Worm (Caenorhabditis elegans): ENCODE measurements around the gene T01D3.1.

Gene T01D3.1

ce11 chrV:13657291-13657690 is 32.4 kb upstream of the T01D3.1 start (continued):
- no peak for TF ChIP-seq lsl-1 (GFP tag; optimal IDR thresholded peaks at IDR 0.05)
- no peak for TF ChIP-seq F55B11.4 (tag; optimal IDR thresholded peaks at IDR 0.05; ENCODE audit: borderline replicate concordance, insufficient read depth)
- peak; percentile 62 for TF ChIP-seq atf-7 (tag; optimal IDR thresholded peaks at IDR 0.05)
- TF ChIP-seq nhr-80 (tag; optimal IDR thresholded peaks at IDR 0.05): peak; percentile 73
- TF ChIP-seq lin-26 (GFP tag; IDR thresholded peaks at IDR 0.05): peak; percentile 40

- TF ChIP-seq madf-6 (GFP tag; IDR thresholded peaks at IDR 0.05): 0 out of 2 replicates have a peak, but pooled peaks have one; percentile 12
- TF ChIP-seq B0019.2 (GFP tag; conservative IDR thresholded peaks at IDR 0.05): 0 out of 2 replicates have a peak, but pooled peaks have one; percentile 12
- peak; percentile 59 for TF ChIP-seq unc-62 (GFP tag; optimal IDR thresholded peaks at IDR 0.05)
- no peak for TF ChIP-seq snpc-1.3 (tag; optimal IDR thresholded peaks at IDR 0.05; ENCODE audit: insufficient read depth)
- TF ChIP-seq lin-35 (GFP tag; optimal IDR thresholded peaks at IDR 0.05): peak in 1 of 3 experiments; percentile 9
- TF ChIP-seq pha-4 (tag; optimal IDR thresholded peaks at IDR 0.05): no peak
- 0 out of 2 replicates have a peak, but pooled peaks have one; percentile 50 for TF ChIP-seq madf-3 (GFP tag; IDR thresholded peaks at IDR 0.05)
These were observed 31.8 kb upstream of the T01D3.1 start for ce11 chrV:13657841-13658338.

- TF ChIP-seq ceh-58 (GFP tag; IDR thresholded peaks at IDR 0.05) (no peak), pha-4 (tag; optimal IDR thresholded peaks at IDR 0.05) (no peak), ceh-27 (GFP tag; optimal IDR thresholded peaks at IDR 0.05) (peak; percentile 18), Y79H2A.3 (GFP tag; conservative IDR thresholded peaks at IDR 0.05) (no peak), ekl-4 (GFP tag; IDR thresholded peaks at IDR 0.05) (peak; percentile 66), hrde-1 (tag; optimal IDR thresholded peaks at IDR 0.05; ENCODE audit: borderline replicate concordance) (no peak), attf-6 (GFP tag; IDR thresholded peaks at IDR 0.05) (no peak), bed-1 (GFP tag; IDR thresholded peaks at IDR 0.05) (no peak), Y56A3A.18 (GFP tag; IDR thresholded peaks at IDR 0.05) (no peak; the same call in 1 of the 2 replicates), hmg-20 (GFP tag; IDR thresholded peaks at IDR 0.05) (no peak), let-526 (GFP tag; IDR thresholded peaks at IDR 0.05) (peak; percentile 94), sptf-2 (GFP tag; optimal IDR thresholded peaks at IDR 0.05) (no peak), B0019.2 (GFP tag; conservative IDR thresholded peaks at IDR 0.05) (no peak), die-1 (tag; optimal IDR thresholded peaks at IDR 0.05) (peak; percentile 71), snpc-1.3 (tag; optimal IDR thresholded peaks at IDR 0.05; ENCODE audit: insufficient read depth) (no peak), ztf-18 (tag; optimal IDR thresholded peaks at IDR 0.05) (peak; percentile 24), nfya-2 (GFP tag; IDR thresholded peaks at IDR 0.05) (no peak), F49E8.2 (tag; optimal IDR thresholded peaks at IDR 0.05; ENCODE audit: insufficient read depth) (no peak), fkh-3 (tag; optimal IDR thresholded peaks at IDR 0.05) (no peak), lir-1 (GFP tag; conservative IDR thresholded peaks at IDR 0.05) (peak; percentile 81; the same call in 1 of the 2 replicates), egl-44 (GFP tag; IDR thresholded peaks at IDR 0.05) (0 out of 2 replicates have a peak, but pooled peaks have one; percentile 61), nhr-27 (tag; optimal IDR thresholded peaks at IDR 0.05) (no peak), bed-2 (GFP tag; IDR thresholded peaks at IDR 0.05) (no peak), K11D2.4 (GFP tag; IDR thresholded peaks at IDR 0.05) (peak; percentile 91), ets-4 (GFP tag; optimal IDR thresholded peaks at IDR 0.05) (no peak), F57A8.1 (GFP tag; optimal IDR thresholded peaks at IDR 0.05) (no peak), egl-18 (GFP tag; IDR thresholded peaks at IDR 0.05) (no peak), hsf-1 (GFP tag; IDR thresholded peaks at IDR 0.05) (no peak), aptf-2 (GFP tag; conservative IDR thresholded peaks at IDR 0.05) (no peak), ztf-22 (GFP tag; optimal IDR thresholded peaks at IDR 0.05) (peak; percentile 96), tlf-1 (GFP tag; optimal IDR thresholded peaks at IDR 0.05) (peak; percentile 89), nhr-90 (tag; optimal IDR thresholded peaks at IDR 0.05) (peak; percentile 75), pbrm-1 (GFP tag; IDR thresholded peaks at IDR 0.05) (peak; percentile 64), F52B5.7 (tag; optimal IDR thresholded peaks at IDR 0.05) (peak; percentile 58), ztf-26 (tag; optimal IDR thresholded peaks at IDR 0.05) (peak; percentile 96)
These were observed 31.1 kb upstream of the T01D3.1 start for ce11 chrV:13658577-13658976.

All from whole organism, young adult.